Worm (Caenorhabditis elegans): ENCODE data around the gene cept-2.

DNA sequence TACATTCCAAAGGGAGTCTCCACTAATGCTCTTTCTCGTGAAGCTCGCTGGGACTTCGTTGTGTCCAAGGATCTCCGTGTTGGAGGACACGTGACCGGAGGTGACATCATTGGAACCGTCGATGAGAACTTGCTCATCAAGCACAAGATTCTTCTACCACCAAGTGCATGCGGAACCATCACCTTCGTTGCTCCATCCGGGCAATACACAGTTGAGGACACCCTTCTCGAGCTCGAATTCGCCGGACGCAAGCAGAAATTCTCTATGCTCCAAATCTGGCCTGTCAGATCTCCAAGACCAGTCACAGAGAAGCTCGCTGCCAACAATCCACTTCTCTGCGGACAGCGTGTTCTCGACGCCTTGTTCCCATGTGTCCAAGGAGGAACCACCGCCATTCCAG lies 4.5 kb downstream of the cept-2 start:
- TF ChIP-seq pha-4 (GFP tag; IDR thresholded peaks at IDR 0.05) (no peak), pha-4 (tag; optimal IDR thresholded peaks at IDR 0.05) (no peak), ZK337.2 (GFP tag; IDR thresholded peaks at IDR 0.05) (no peak), spr-1 (tag; optimal IDR thresholded peaks at IDR 0.05) (no peak), sdz-12 (GFP tag; optimal IDR thresholded peaks at IDR 0.05) (no peak), aly-2 (tag; optimal IDR thresholded peaks at IDR 0.05) (no peak), nhr-76 (tag; optimal IDR thresholded peaks at IDR 0.05) (no peak)
